Worm (Caenorhabditis elegans): ENCODE results near the gene F26G1.15.

Gene F26G1.15

DNA sequence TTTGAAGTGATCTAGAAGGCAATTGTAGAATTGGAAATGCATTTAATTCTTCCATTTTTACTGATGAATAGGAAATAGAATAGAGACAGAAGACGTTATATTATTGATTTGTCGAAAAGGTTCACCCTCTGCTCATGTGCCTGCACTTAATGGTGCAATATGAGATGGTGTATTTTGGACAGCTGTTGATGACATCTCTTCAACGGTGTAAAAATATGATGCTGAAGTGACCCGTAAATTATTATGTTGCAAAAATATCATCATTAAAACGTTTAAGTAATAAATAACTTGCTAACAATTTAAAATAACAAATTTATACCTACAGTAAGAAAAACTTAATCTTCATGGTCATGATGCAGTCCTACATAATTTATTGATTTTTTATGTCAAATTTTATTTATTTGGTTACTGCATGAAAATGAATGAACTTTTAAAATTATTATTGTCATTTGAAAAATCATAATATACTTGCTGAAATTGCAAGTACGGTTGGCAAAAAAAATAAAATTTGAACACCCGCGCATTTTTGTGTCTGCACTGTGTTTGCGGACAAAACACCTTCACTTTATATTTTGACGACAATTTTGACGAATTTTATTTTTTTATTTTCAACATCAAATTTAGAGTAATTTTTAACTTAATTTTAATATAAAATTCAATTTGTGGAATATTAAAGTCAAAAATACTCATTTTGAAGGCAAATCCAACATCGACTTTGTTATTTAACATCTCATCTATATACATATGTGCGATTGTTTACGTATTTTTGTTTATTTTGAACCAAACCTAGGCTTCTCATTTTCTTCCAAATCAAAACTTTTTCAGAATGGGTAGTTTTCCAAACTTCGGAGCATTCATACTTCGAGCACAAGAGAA is 37.9 kb downstream of the F26G1.15 start, which contains the start of the genes fbxb-88 and tbck-1 (continued):
- TF ChIP-seq dmd-9 (GFP tag; IDR thresholded peaks at IDR 0.05): no peak
- TF ChIP-seq unc-39 (tag; optimal IDR thresholded peaks at IDR 0.05): no peak

DNA sequence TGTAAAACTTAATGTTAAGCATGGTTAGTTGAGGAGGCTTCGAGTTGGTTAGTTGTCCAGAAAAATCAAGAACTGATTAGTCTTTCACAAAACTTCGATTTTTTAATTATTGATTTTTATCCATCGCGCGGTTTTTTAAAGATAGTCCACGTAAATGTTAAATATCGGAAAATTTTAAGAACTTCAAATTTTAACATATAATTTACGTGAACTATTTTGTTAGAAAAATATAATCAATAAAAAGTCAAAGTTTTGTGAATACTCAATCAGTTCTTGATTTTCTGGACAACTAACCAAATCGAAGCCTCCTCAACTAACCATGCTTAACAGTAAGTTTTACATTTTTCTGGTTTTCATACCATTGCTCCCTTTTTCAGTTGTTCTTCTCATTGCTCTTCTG is 44.7 kb downstream of the F26G1.15 start, which contains the start of the genes C33F10.11 and C33F10.1:
TSS of gene C33F10.11 (minus strand) at position 101 of the 400 bp plus-strand sequence.
TSS of gene C33F10.1 (plus strand) at position 263 of the 400 bp plus-strand sequence.
- no peak for TF ChIP-seq dmd-6 (GFP tag; IDR thresholded peaks at IDR 0.05)
- TF ChIP-seq duxl-1 (tag; optimal IDR thresholded peaks at IDR 0.05; ENCODE audit: poor library complexity): no peak
- TF ChIP-seq dve-1 (tag; optimal IDR thresholded peaks at IDR 0.05; ENCODE audit: insufficient read depth): no peak
- TF ChIP-seq zfp-2 (tag; optimal IDR thresholded peaks at IDR 0.05): no peak
- no peak for TF ChIP-seq ctbp-1 (GFP tag; IDR thresholded peaks at IDR 0.05)
- TF ChIP-seq hmg-1.1 (GFP tag; IDR thresholded peaks at IDR 0.05): no peak
- TF ChIP-seq dmd-8 (GFP tag; IDR thresholded peaks at IDR 0.05): no peak
- no peak for TF ChIP-seq ceh-20 (GFP tag; IDR thresholded peaks at IDR 0.05)
- no peak for TF ChIP-seq ceh-44 (GFP tag; IDR thresholded peaks at IDR 0.05)
- no peak for TF ChIP-seq vab-7 (GFP tag; IDR thresholded peaks at IDR 0.05)
- TF ChIP-seq unc-130 (GFP tag; optimal IDR thresholded peaks at IDR 0.05): no peak
- TF ChIP-seq set-16 (GFP tag; IDR thresholded peaks at IDR 0.05): no peak

DNA sequence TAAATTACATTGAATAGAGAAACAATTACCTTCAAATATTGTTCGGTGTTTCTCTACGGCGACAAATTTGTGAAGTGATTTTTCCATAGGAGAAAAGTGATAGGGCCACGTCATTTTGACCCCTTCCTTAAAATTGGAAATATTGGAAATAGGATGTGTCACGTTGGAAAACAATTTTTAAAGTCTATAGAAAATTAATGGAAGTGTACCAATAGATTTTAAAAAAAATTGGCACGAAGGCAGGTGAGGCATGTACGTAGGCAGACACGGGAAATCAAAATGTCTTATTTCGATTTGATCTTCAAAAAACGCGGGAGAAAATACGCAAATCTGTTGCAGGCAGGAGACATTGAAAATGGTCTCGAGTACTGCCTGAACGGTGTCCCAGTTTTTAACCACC is 47.6 kb downstream of the F26G1.15 start, which contains the start of gene C33F10.12:
TSS of gene C33F10.12 (minus strand) at position 101 of the 400 bp plus-strand sequence.
- TF ChIP-seq ZK546.5 (tag; optimal IDR thresholded peaks at IDR 0.05): no peak
